Worm (Caenorhabditis elegans): ENCODE data around the gene T27A10.2.

- TF ChIP-seq nhr-77 (tag; optimal IDR thresholded peaks at IDR 0.05) = no peak
- TF ChIP-seq nhr-111 (GFP tag; optimal IDR thresholded peaks at IDR 0.05) = no peak
- no peak for TF ChIP-seq F49E8.2 (tag; optimal IDR thresholded peaks at IDR 0.05; ENCODE audit: borderline replicate concordance)
- no peak for TF ChIP-seq unc-39 (tag; optimal IDR thresholded peaks at IDR 0.05)
- TF ChIP-seq egl-27 (tag; optimal IDR thresholded peaks at IDR 0.05) = no peak
- no peak for TF ChIP-seq nhr-10 (tag; optimal IDR thresholded peaks at IDR 0.05)
- TF ChIP-seq lsy-2 (tag; optimal IDR thresholded peaks at IDR 0.05) = no peak
- TF ChIP-seq ceh-28 (tag; optimal IDR thresholded peaks at IDR 0.05) = no peak
- TF ChIP-seq snpc-4 (tag; optimal IDR thresholded peaks at IDR 0.05) = no peak
- no peak for TF ChIP-seq ztf-11 (tag; optimal IDR thresholded peaks at IDR 0.05)
- no peak for TF ChIP-seq attf-4 (tag; optimal IDR thresholded peaks at IDR 0.05)
- no peak for TF ChIP-seq nhr-76 (tag; optimal IDR thresholded peaks at IDR 0.05)
- no peak for TF ChIP-seq lin-38 (GFP tag; IDR thresholded peaks at IDR 0.05)
These were observed 32.8 kb upstream of the T27A10.2 start for ce11 chrX:3552948-3553347.
